Worm (Caenorhabditis elegans) whole organism, L1 larva: ENCODE results near the gene C14A4.8.

Source experiments
- alr-1 ChIP-seq: fragments of 200-800 bp; sonication (Bioruptor generic); optimal IDR thresholded peaks from 2 replicates; lab custom pipeline; 2018; ENCODE audit warnings: borderline replicate concordance, mild to moderate bottlenecking, missing genetic modification characterization, missing compliant biosample characterization
- ets-5 ChIP-seq: fragments of 200-800 bp; sonication (Bioruptor generic); IDR thresholded peaks from 2 replicates; pipeline ENCODE4 v1.3.6; 2022; ENCODE audit warnings: missing genetic modification characterization, missing compliant biosample characterization
- grh-1 ChIP-seq: fragments of 200-800 bp; sonication (Bioruptor generic); IDR thresholded peaks from 2 replicates; pipeline ENCODE4 v1.3.6; 2022; ENCODE audit warnings: missing genetic modification reagents, missing genetic modification characterization, missing compliant biosample characterization
- lin-35 ChIP-seq, 2 experiments: fragments of 150-350 bp; optimal IDR thresholded peaks; 2 replicates each; lab custom pipeline; 2014; ENCODE audit warnings: missing biosample characterization in 2 of 2, missing genetic modification characterization in 2 of 2, missing genetic modification reagents in 2 of 2
- nhr-85 ChIP-seq: sonication (generic microtip); peaks from one replicate; lab custom pipeline; 2016; ENCODE audit warnings: missing genetic modification characterization, inconsistent platforms, missing compliant biosample characterization
- ztf-4 ChIP-seq: fragments of 150-350 bp; optimal IDR thresholded peaks from 2 replicates; lab custom pipeline; 2014; ENCODE audit warnings: missing biosample characterization, missing genetic modification characterization

C14A4.8 gene

ce11 chrII:10547311-10547710 lies 50.6 kb downstream of the C14A4.8 start:
- TF ChIP-seq nhr-85 (peak; percentile 67), ztf-4 (tag; lab: Kevin White, UChicago) (no peak), lin-35 (GFP tag; optimal IDR thresholded peaks at IDR 0.05; lab: Kevin White, UChicago) (peak in 1 of 2 experiments; percentile 3), alr-1 (tag; lab: Kevin White, UChicago) (no peak), ets-5 (GFP tag; lab: Robert Waterston, UW) (0 out of 2 replicates have a peak, but pooled peaks have one; percentile 44), grh-1 (GFP tag; lab: Robert Waterston, UW) (peak; percentile 33; the same call in 1 of the 2 replicates)
